Worm (Caenorhabditis elegans) whole organism, L2 larva: ENCODE measurements around the gene pigk-1.
A peak's percentile ranks its signal among the peaks of the same experiment; 100 is the strongest.
"Not testable (repeated sequence)": the region's sequence is repeated elsewhere in the genome, so short reads cannot be mapped to it uniquely, and the experiment has no call there.

Experiments
- F13H6.1 ChIP-seq: sonication (generic microtip); optimal IDR thresholded peaks from 2 replicates; lab custom pipeline; 2016; ENCODE audit warnings: missing genetic modification characterization, missing compliant biosample characterization
- R02D3.7 ChIP-seq: fragments of 150-350 bp; optimal IDR thresholded peaks from 2 replicates; lab custom pipeline; 2014; ENCODE audit warnings: missing biosample characterization, missing genetic modification characterization
- Y55F3AM.14 ChIP-seq: fragments of 200-800 bp; sonication (Bioruptor generic); optimal IDR thresholded peaks from 2 replicates; lab custom pipeline; 2018; ENCODE audit warnings: mild to moderate bottlenecking, missing genetic modification characterization, missing compliant biosample characterization
- ZK546.5 ChIP-seq: sonication (generic microtip); optimal IDR thresholded peaks from 2 replicates; lab custom pipeline; 2017; ENCODE audit warnings: missing biosample characterization, missing genetic modification characterization
- alr-1 ChIP-seq: fragments of 150-350 bp; optimal IDR thresholded peaks from 2 replicates; lab custom pipeline; 2014; ENCODE audit warnings: missing biosample characterization, missing genetic modification characterization
- aly-2 ChIP-seq: fragments of 150-350 bp; optimal IDR thresholded peaks from 2 replicates; lab custom pipeline; 2014; ENCODE audit warnings: missing biosample characterization, missing genetic modification characterization
- ama-1 ChIP-seq: fragments of 150-350 bp; optimal IDR thresholded peaks from 2 replicates; lab custom pipeline; 2018; ENCODE audit warnings: inconsistent platforms
- blmp-1 ChIP-seq: sonication (generic microtip); optimal IDR thresholded peaks from 2 replicates; lab custom pipeline; 2017; ENCODE audit warnings: missing genetic modification characterization, mild to moderate bottlenecking, missing compliant biosample characterization, antibody characterized with exemption, moderate library complexity; ENCODE audit not compliant: insufficient read depth
- ceh-16 ChIP-seq: fragments of 150-350 bp; optimal IDR thresholded peaks from 2 replicates; lab custom pipeline; 2014; ENCODE audit warnings: missing biosample characterization, missing genetic modification characterization
- ceh-82 ChIP-seq: fragments of 150-350 bp; optimal IDR thresholded peaks from 2 replicates; lab custom pipeline; 2014; ENCODE audit warnings: missing biosample characterization, missing genetic modification characterization
- crh-2 ChIP-seq: sonication (generic microtip); optimal IDR thresholded peaks from 2 replicates; lab custom pipeline; 2017; ENCODE audit warnings: missing biosample characterization, missing genetic modification characterization
- dmd-4 ChIP-seq: sonication (generic microtip); optimal IDR thresholded peaks from 2 replicates; lab custom pipeline; 2017; ENCODE audit warnings: missing biosample characterization, missing genetic modification characterization
- egl-27 ChIP-seq: sonication (generic microtip); optimal IDR thresholded peaks from 3 replicates; lab custom pipeline; 2017; ENCODE audit warnings: missing biosample characterization, missing genetic modification reagents, missing genetic modification characterization
- elt-1 ChIP-seq: fragments of 150-350 bp; optimal IDR thresholded peaks from 2 replicates; lab custom pipeline; 2014; ENCODE audit warnings: missing biosample characterization, missing genetic modification characterization
- elt-3 ChIP-seq: sonication (generic microtip); optimal IDR thresholded peaks from 2 replicates; lab custom pipeline; 2017; ENCODE audit warnings: missing biosample characterization, missing genetic modification characterization
- fos-1 ChIP-seq: fragments of 150-350 bp; optimal IDR thresholded peaks from 2 replicates; lab custom pipeline; 2014; ENCODE audit warnings: missing biosample characterization, missing genetic modification characterization
- gmeb-1 ChIP-seq: fragments of 150-350 bp; optimal IDR thresholded peaks from 2 replicates; lab custom pipeline; 2014; ENCODE audit warnings: missing biosample characterization, missing genetic modification characterization
- lin-11 ChIP-seq: fragments of 150-350 bp; sonication (generic microtip); optimal IDR thresholded peaks from 2 replicates; lab custom pipeline; 2014; ENCODE audit warnings: missing biosample characterization, missing genetic modification characterization, inconsistent platforms, mixed read lengths
- lin-13 ChIP-seq: fragments of 150-350 bp; optimal IDR thresholded peaks from 2 replicates; lab custom pipeline; 2014; ENCODE audit warnings: missing biosample characterization, missing genetic modification reagents, missing genetic modification characterization
- lin-39 ChIP-seq: fragments of 150-350 bp; optimal IDR thresholded peaks from 2 replicates; lab custom pipeline; 2014; ENCODE audit warnings: missing biosample characterization, missing genetic modification reagents, missing genetic modification characterization
- lsy-2 ChIP-seq, 2 experiments: fragments of 150-350 bp in 1 of 2; sonication (generic microtip) in 1 of 2; optimal IDR thresholded peaks; 2 replicates each; lab custom pipeline; 2014 to 2017; ENCODE audit warnings: missing biosample characterization in 2 of 2, missing genetic modification characterization in 2 of 2
- mab-5 ChIP-seq: fragments of 150-350 bp; optimal IDR thresholded peaks from 2 replicates; lab custom pipeline; 2014; ENCODE audit warnings: missing biosample characterization, missing genetic modification characterization
- mbf-1 ChIP-seq: sonication (generic microtip); optimal IDR thresholded peaks from 2 replicates; lab custom pipeline; 2017; ENCODE audit warnings: missing biosample characterization, missing genetic modification characterization
- nhr-10 ChIP-seq: sonication (generic microtip); optimal IDR thresholded peaks from 2 replicates; lab custom pipeline; 2017; ENCODE audit warnings: missing biosample characterization, missing genetic modification characterization
- nhr-12 ChIP-seq: fragments of 150-350 bp; optimal IDR thresholded peaks from 2 replicates; lab custom pipeline; 2014; ENCODE audit warnings: missing biosample characterization, missing genetic modification characterization
- nhr-129 ChIP-seq: fragments of 150-350 bp; optimal IDR thresholded peaks from 2 replicates; lab custom pipeline; 2014; ENCODE audit warnings: missing biosample characterization, missing genetic modification characterization
- nhr-21 ChIP-seq: fragments of 150-350 bp; optimal IDR thresholded peaks from 2 replicates; lab custom pipeline; 2014; ENCODE audit warnings: missing biosample characterization, missing genetic modification characterization
- nhr-25 ChIP-seq: fragments of 150-350 bp; sonication (generic microtip); optimal IDR thresholded peaks from 3 replicates; lab custom pipeline; 2014; ENCODE audit warnings: missing biosample characterization, missing genetic modification characterization
- nhr-77 ChIP-seq: fragments of 150-350 bp; optimal IDR thresholded peaks from 2 replicates; lab custom pipeline; 2014; ENCODE audit warnings: missing biosample characterization, missing genetic modification characterization
- peb-1 ChIP-seq: fragments of 150-350 bp; optimal IDR thresholded peaks from 2 replicates; lab custom pipeline; 2014; ENCODE audit warnings: missing biosample characterization, missing genetic modification characterization
- sem-4 ChIP-seq: fragments of 150-350 bp; optimal IDR thresholded peaks from 2 replicates; lab custom pipeline; 2014; ENCODE audit warnings: missing biosample characterization, missing genetic modification reagents, missing genetic modification characterization
- skn-1 ChIP-seq: sonication (generic microtip); optimal IDR thresholded peaks from 2 replicates; lab custom pipeline; 2017; ENCODE audit warnings: missing biosample characterization, missing genetic modification characterization
- sma-9 ChIP-seq, 2 experiments: fragments of 150-350 bp in 1 of 2; sonication (generic microtip) in 1 of 2; optimal IDR thresholded peaks; 2 replicates each; lab custom pipeline; 2014 to 2016; ENCODE audit warnings: missing genetic modification characterization in 2 of 2, mild to moderate bottlenecking in 1 of 2, missing biosample characterization in 1 of 2, missing compliant biosample characterization in 1 of 2, missing genetic modification reagents in 1 of 2, moderate library complexity in 1 of 2
- snpc-4 ChIP-seq: fragments of 150-350 bp; optimal IDR thresholded peaks from 2 replicates; lab custom pipeline; 2014; ENCODE audit warnings: missing biosample characterization, missing genetic modification characterization
- unc-39 ChIP-seq: fragments of 150-350 bp; optimal IDR thresholded peaks from 2 replicates; lab custom pipeline; 2014; ENCODE audit warnings: missing biosample characterization, missing genetic modification characterization
- unc-55 ChIP-seq: fragments of 150-350 bp; sonication (generic microtip); optimal IDR thresholded peaks from 3 replicates; lab custom pipeline; 2014; ENCODE audit warnings: missing biosample characterization, missing genetic modification reagents, missing genetic modification characterization
- unc-62 ChIP-seq: fragments of 150-350 bp; optimal IDR thresholded peaks from 2 replicates; lab custom pipeline; 2014; ENCODE audit warnings: missing biosample characterization, missing genetic modification reagents, missing genetic modification characterization
- zag-1 ChIP-seq: fragments of 150-350 bp; optimal IDR thresholded peaks from 2 replicates; lab custom pipeline; 2014; ENCODE audit warnings: missing biosample characterization, missing genetic modification characterization
- ztf-1 ChIP-seq: fragments of 200-800 bp; sonication (Bioruptor generic); conservative IDR thresholded peaks from 2 replicates; pipeline ENCODE4 v1.3.6; 2022; ENCODE audit warnings: missing genetic modification characterization, missing compliant biosample characterization
- ztf-11 ChIP-seq: sonication (generic microtip); optimal IDR thresholded peaks from 2 replicates; lab custom pipeline; 2017; ENCODE audit warnings: missing biosample characterization, missing genetic modification characterization
- ztf-4 ChIP-seq: fragments of 150-350 bp; optimal IDR thresholded peaks from 2 replicates; lab custom pipeline; 2014; ENCODE audit warnings: missing biosample characterization, missing genetic modification characterization

pigk-1 gene

ce11 chrIV:11109771-11110170 lies at the start of gene pigk-1:
pigk-1 (minus strand) TSS chrIV:11110018.
- no peak for TF ChIP-seq egl-27
- no peak for TF ChIP-seq ztf-4 (tag; lab: Kevin White, UChicago)
- peak in 1 of 2 experiments; percentile 7 for TF ChIP-seq lsy-2 (tag; optimal IDR thresholded peaks at IDR 0.05; lab: Kevin White, UChicago)
- TF ChIP-seq, all 48 proteins: peak for 1

ce11 chrIV:11156526-11156925 lies 46.7 kb upstream of the pigk-1 start:
- TF ChIP-seq nhr-21 (tag; lab: Kevin White, UChicago) (no peak), Y55F3AM.14 (GFP tag; lab: Kevin White, UChicago) (no peak), snpc-4 (tag; lab: Kevin White, UChicago) (no peak), ztf-1 (GFP tag; lab: Robert Waterston, UW) (no peak), crh-2 (no peak), unc-39 (no peak)

- TF ChIP-seq gmeb-1 (tag; lab: Kevin White, UChicago); elt-1 (tag; lab: Kevin White, UChicago); egl-27: not testable (repeated sequence)
Measured at ce11 chrIV:11154425-11155114, 44.8 kb upstream of the pigk-1 start, which contains the start of gene C08F8.3. C08F8.3 (plus strand) TSS chrIV:11155044.

DNA sequence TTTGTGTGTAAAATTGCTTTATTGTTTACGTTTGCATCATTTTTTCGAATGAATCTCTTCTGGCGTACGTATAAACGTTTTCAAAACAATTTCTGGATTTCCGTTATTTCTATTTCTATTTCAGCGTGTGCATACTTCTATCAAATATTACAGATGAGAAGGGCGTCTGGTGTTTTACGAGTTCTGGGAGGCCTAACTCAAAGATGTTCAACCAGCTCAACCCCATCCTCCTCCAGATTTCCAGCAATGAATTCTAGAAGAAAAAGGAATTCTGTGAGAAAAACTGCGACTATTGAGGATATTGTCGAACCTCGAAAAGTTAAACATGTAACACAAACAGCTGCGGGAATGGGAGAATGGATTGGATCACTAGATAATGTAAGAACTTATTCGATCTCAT lies 41.0 kb upstream of the pigk-1 start, which contains the start of gene C08F8.2:
Gene C08F8.2, plus strand, starts transcription at position 154 of the 400 bp plus-strand sequence.
- TF ChIP-seq lsy-2 (tag; optimal IDR thresholded peaks at IDR 0.05; lab: Kevin White, UChicago) (peak in 1 of 2 experiments; percentile 37), lin-39 (no peak), ama-1 (lab: Kevin White, UChicago) (peak; percentile 1)

ce11 chrIV:11149454-11150163 lies 39.8 kb upstream of the pigk-1 start, which contains the start of the genes F01G4.6 and pfd-1:
F01G4.6 (minus strand) TSS chrIV:11149504.
pfd-1 (plus strand) TSS chrIV:11150113.
- TF ChIP-seq sem-4 (peak; percentile 92), nhr-129 (tag; lab: Kevin White, UChicago) (peak; percentile 91), unc-55 (GFP tag; lab: Kevin White, UChicago) (peak; percentile 98), R02D3.7 (tag; lab: Kevin White, UChicago) (peak; percentile 53), ceh-16 (tag; lab: Kevin White, UChicago) (peak; percentile 31), ztf-4 (tag; lab: Kevin White, UChicago) (peak; percentile 94), skn-1 (tag; lab: Kevin White, UChicago) (peak; percentile 62), nhr-10 (tag; lab: Kevin White, UChicago) (peak; percentile 69), nhr-77 (tag; lab: Kevin White, UChicago) (no peak), mbf-1 (no peak), sma-9 (GFP tag; optimal IDR thresholded peaks at IDR 0.05; lab: Kevin White, UChicago) (peak; percentile 95), sma-9 (tag; optimal IDR thresholded peaks at IDR 0.05; lab: Kevin White, UChicago) (no peak), F13H6.1 (tag; lab: Kevin White, UChicago) (peak; percentile 91), zag-1 (tag; lab: Kevin White, UChicago) (peak; percentile 98), unc-62 (GFP tag; lab: Kevin White, UChicago) (no peak), nhr-12 (tag; lab: Kevin White, UChicago) (no peak), peb-1 (tag; lab: Kevin White, UChicago) (no peak), blmp-1 (tag; lab: Kevin White, UChicago) (peak; percentile 76), unc-39 (no peak), ceh-82 (peak; percentile 80), snpc-4 (tag; lab: Kevin White, UChicago) (peak; percentile 72), lin-39 (no peak), lsy-2 (tag; optimal IDR thresholded peaks at IDR 0.05; lab: Kevin White, UChicago) (peak; percentile 97 to 99), ama-1 (lab: Kevin White, UChicago) (peak; percentile 36), aly-2 (tag; lab: Kevin White, UChicago) (no peak), alr-1 (tag; lab: Kevin White, UChicago) (no peak), mab-5 (tag; lab: Kevin White, UChicago) (peak; percentile 73), egl-27 (peak; percentile 86), lin-11 (peak; percentile 95), lin-13 (GFP tag; lab: Kevin White, UChicago) (peak; percentile 96), Y55F3AM.14 (GFP tag; lab: Kevin White, UChicago) (peak; percentile 76), fos-1 (peak; percentile 81), dmd-4 (tag; lab: Kevin White, UChicago) (no peak), nhr-25 (tag; lab: Kevin White, UChicago) (peak; percentile 93), gmeb-1 (tag; lab: Kevin White, UChicago) (peak; percentile 91), crh-2 (peak; percentile 97), ztf-11 (tag; lab: Kevin White, UChicago) (no peak), ZK546.5 (tag; lab: Kevin White, UChicago) (peak; percentile 98), elt-3 (tag; lab: Kevin White, UChicago) (no peak)
